Worm (Caenorhabditis elegans) whole organism, late embryonic: ENCODE measurements around the gene C50C3.1.
A peak's percentile ranks its signal among the peaks of the same experiment; 100 is the strongest.

ENCODE experiments used
- C38D4.7 ChIP-seq: fragments of 200-800 bp; sonication (Bioruptor generic); optimal IDR thresholded peaks from 2 replicates; lab custom pipeline; 2018; ENCODE audit warnings: mild to moderate bottlenecking, missing genetic modification characterization, moderate library complexity, missing compliant biosample characterization
- F13H6.1 ChIP-seq: sonication (generic microtip); optimal IDR thresholded peaks from 2 replicates; lab custom pipeline; 2016; ENCODE audit warnings: missing genetic modification characterization, missing compliant biosample characterization
- T23F11.4 ChIP-seq: fragments of 200-800 bp; sonication (Bioruptor generic); optimal IDR thresholded peaks from 2 replicates; lab custom pipeline; 2018; ENCODE audit warnings: mild to moderate bottlenecking, missing genetic modification characterization, missing compliant biosample characterization
- Y22D7AL.16 ChIP-seq: sonication (generic microtip); optimal IDR thresholded peaks from 2 replicates; lab custom pipeline; 2016; ENCODE audit warnings: missing genetic modification characterization, missing compliant biosample characterization
- ahr-1 ChIP-seq: sonication (generic microtip); optimal IDR thresholded peaks from 2 replicates; lab custom pipeline; 2016; ENCODE audit warnings: missing genetic modification characterization, missing compliant biosample characterization
- ceh-18 ChIP-seq: sonication (generic microtip); optimal IDR thresholded peaks from 2 replicates; lab custom pipeline; 2016; ENCODE audit warnings: missing genetic modification characterization, missing compliant biosample characterization
- ceh-2 ChIP-seq: sonication (generic microtip); optimal IDR thresholded peaks from 2 replicates; lab custom pipeline; 2016; ENCODE audit warnings: missing genotype, missing genetic modification characterization, missing compliant biosample characterization
- ceh-24 ChIP-seq: sonication (generic microtip); optimal IDR thresholded peaks from 2 replicates; lab custom pipeline; 2016; ENCODE audit warnings: mild to moderate bottlenecking, missing genetic modification characterization, missing compliant biosample characterization
- ceh-34 ChIP-seq: sonication (generic microtip); optimal IDR thresholded peaks from 2 replicates; lab custom pipeline; 2016; ENCODE audit warnings: mild to moderate bottlenecking, missing genetic modification characterization, missing compliant biosample characterization
- ceh-6 ChIP-seq: fragments of 200-800 bp; sonication (Bioruptor generic); optimal IDR thresholded peaks from 2 replicates; lab custom pipeline; 2018; ENCODE audit warnings: mild to moderate bottlenecking, missing genetic modification characterization, missing compliant biosample characterization
- dmd-4 ChIP-seq: sonication (generic microtip); optimal IDR thresholded peaks from 2 replicates; lab custom pipeline; 2016; ENCODE audit warnings: borderline replicate concordance, missing genetic modification characterization, missing compliant biosample characterization
- ets-4 ChIP-seq: sonication (generic microtip); optimal IDR thresholded peaks from 2 replicates; lab custom pipeline; 2016; ENCODE audit warnings: missing genetic modification characterization, missing compliant biosample characterization
- fkh-10 ChIP-seq: fragments of 150-350 bp; optimal IDR thresholded peaks from 2 replicates; lab custom pipeline; 2014; ENCODE audit warnings: missing biosample characterization, missing genetic modification reagents, missing genetic modification characterization
- fkh-6 ChIP-seq: sonication (generic microtip); optimal IDR thresholded peaks from 2 replicates; lab custom pipeline; 2016; ENCODE audit warnings: missing genetic modification characterization, missing compliant biosample characterization
- hlh-15 ChIP-seq: sonication (generic microtip); optimal IDR thresholded peaks from 2 replicates; lab custom pipeline; 2016; ENCODE audit warnings: missing genetic modification characterization, missing compliant biosample characterization
- hlh-30 ChIP-seq: sonication (generic microtip); optimal IDR thresholded peaks from 2 replicates; lab custom pipeline; 2017; ENCODE audit warnings: antibody characterized with exemption, missing genetic modification characterization, missing compliant biosample characterization; ENCODE audit not compliant: insufficient read depth
- hlh-6 ChIP-seq: sonication (generic microtip); optimal IDR thresholded peaks from 2 replicates; lab custom pipeline; 2016; ENCODE audit warnings: missing genotype, missing genetic modification characterization, missing compliant biosample characterization
- madf-2 ChIP-seq: sonication (generic microtip); optimal IDR thresholded peaks from 2 replicates; lab custom pipeline; 2017; ENCODE audit warnings: missing genetic modification characterization, missing compliant biosample characterization
- mec-3 ChIP-seq: sonication (generic microtip); optimal IDR thresholded peaks from 2 replicates; lab custom pipeline; 2016; ENCODE audit warnings: borderline replicate concordance, missing genetic modification characterization, missing compliant biosample characterization
- nfya-1 ChIP-seq: sonication (generic microtip); optimal IDR thresholded peaks from 2 replicates; lab custom pipeline; 2017; ENCODE audit warnings: missing genetic modification characterization, mild to moderate bottlenecking, missing compliant biosample characterization, antibody characterized with exemption, moderate library complexity
- nhr-232 ChIP-seq: sonication (generic microtip); optimal IDR thresholded peaks from 2 replicates; lab custom pipeline; 2016; ENCODE audit warnings: missing genetic modification characterization, missing compliant biosample characterization
- npax-4 ChIP-seq: sonication (generic microtip); optimal IDR thresholded peaks from 2 replicates; lab custom pipeline; 2016; ENCODE audit warnings: missing genetic modification characterization, missing compliant biosample characterization
- pax-1 ChIP-seq: fragments of 150-350 bp; optimal IDR thresholded peaks from 2 replicates; lab custom pipeline; 2014; ENCODE audit warnings: missing biosample characterization, missing genetic modification characterization
- pha-4 ChIP-seq: fragments of 150-350 bp; optimal IDR thresholded peaks from 2 replicates; lab custom pipeline; 2018; ENCODE audit warnings: missing biosample characterization, missing genetic modification reagents, missing genetic modification characterization
- pqm-1 ChIP-seq: sonication (generic microtip); optimal IDR thresholded peaks from 2 replicates; lab custom pipeline; 2016; ENCODE audit warnings: missing genetic modification characterization, missing compliant biosample characterization
- ref-2 ChIP-seq: sonication (generic microtip); optimal IDR thresholded peaks from 2 replicates; lab custom pipeline; 2016; ENCODE audit warnings: missing genetic modification characterization, missing compliant biosample characterization
- rnt-1 ChIP-seq: sonication (generic microtip); optimal IDR thresholded peaks from 2 replicates; lab custom pipeline; 2016; ENCODE audit warnings: missing genetic modification characterization, missing compliant biosample characterization
- sdc-2 ChIP-seq: sonication (generic microtip); optimal IDR thresholded peaks from 2 replicates; lab custom pipeline; 2016; ENCODE audit warnings: missing genotype, missing genetic modification characterization, missing compliant biosample characterization
- sox-2 ChIP-seq: fragments of 200-800 bp; sonication (Bioruptor generic); IDR thresholded peaks from 2 replicates; pipeline ENCODE4 v1.3.6; 2022; ENCODE audit warnings: missing genetic modification reagents, missing genetic modification characterization, missing compliant biosample characterization
- tbx-7 ChIP-seq: sonication (generic microtip); optimal IDR thresholded peaks from 2 replicates; lab custom pipeline; 2016; ENCODE audit warnings: missing genotype, missing genetic modification characterization, missing compliant biosample characterization
- unc-3 ChIP-seq, 2 experiments: fragments of 200-800 bp in 1 of 2; sonication (Bioruptor generic) in 1 of 2; sonication (generic microtip) in 1 of 2; conservative IDR thresholded peaks in 1 of 2; optimal IDR thresholded peaks in 1 of 2; 2 replicates each; pipeline versions ENCODE4 v1.3.6 to Lab custom; 2016 to 2022; ENCODE audit warnings: missing compliant biosample characterization in 2 of 2, missing genetic modification characterization in 2 of 2, missing genetic modification reagents in 1 of 2
- unc-42 ChIP-seq: sonication (generic microtip); optimal IDR thresholded peaks from 2 replicates; lab custom pipeline; 2016; ENCODE audit warnings: missing genotype, missing genetic modification characterization, missing compliant biosample characterization
- unc-55 ChIP-seq: sonication (generic microtip); optimal IDR thresholded peaks from 2 replicates; lab custom pipeline; 2017; ENCODE audit warnings: missing biosample characterization, missing genetic modification reagents, missing genetic modification characterization
- unc-86 ChIP-seq: sonication (generic microtip); optimal IDR thresholded peaks from 2 replicates; lab custom pipeline; 2016; ENCODE audit warnings: missing genetic modification characterization, missing compliant biosample characterization
- zip-5 ChIP-seq: sonication (generic microtip); optimal IDR thresholded peaks from 2 replicates; lab custom pipeline; 2016; ENCODE audit warnings: missing genetic modification characterization, missing compliant biosample characterization
- ztf-16 ChIP-seq: sonication (generic microtip); optimal IDR thresholded peaks from 2 replicates; lab custom pipeline; 2017; ENCODE audit warnings: missing genetic modification characterization, missing compliant biosample characterization

Gene C50C3.1

ce11 chrIII:8164771-8165170 lies 27.0 kb upstream of the C50C3.1 start:
- TF ChIP-seq ets-4 (tag; lab: Kevin White, UChicago), result no peak
- no peak for TF ChIP-seq fkh-6 (tag; lab: Kevin White, UChicago)
- TF ChIP-seq ceh-6 (GFP tag; lab: Kevin White, UChicago), result no peak
- TF ChIP-seq ahr-1 (tag; lab: Kevin White, UChicago), result no peak
- TF ChIP-seq npax-4 (tag; lab: Kevin White, UChicago), result no peak
- no peak for TF ChIP-seq ceh-2
- no peak for TF ChIP-seq pqm-1 (tag; lab: Kevin White, UChicago)
- TF ChIP-seq C38D4.7 (GFP tag; lab: Kevin White, UChicago), result no peak
- no peak for TF ChIP-seq pax-1
- no peak for TF ChIP-seq sdc-2 (tag; lab: Kevin White, UChicago)
- TF ChIP-seq zip-5 (tag; lab: Kevin White, UChicago), result no peak
- no peak for TF ChIP-seq F13H6.1 (tag; lab: Kevin White, UChicago)
- TF ChIP-seq fkh-10 (GFP tag; lab: Kevin White, UChicago), result no peak
- TF ChIP-seq Y22D7AL.16 (tag; lab: Kevin White, UChicago), result no peak
- no peak for TF ChIP-seq ceh-18
- no peak for TF ChIP-seq mec-3
- TF ChIP-seq hlh-30 (tag; lab: Kevin White, UChicago), result no peak
- no peak for TF ChIP-seq ref-2 (tag; lab: Kevin White, UChicago)

ce11 chrIII:8172609-8173133 lies 19.1 kb upstream of the C50C3.1 start:
- TF ChIP-seq unc-42 (no peak), npax-4 (tag; lab: Kevin White, UChicago) (no peak), unc-86 (tag; lab: Kevin White, UChicago) (no peak)

- TF ChIP-seq nfya-1 (peak; percentile 96), dmd-4 (no peak)
Measured at ce11 chrIII:8175263-8175662, 16.5 kb upstream of the C50C3.1 start.

- TF ChIP-seq rnt-1 (no peak), ref-2 (tag; lab: Kevin White, UChicago) (no peak), ceh-34 (no peak), unc-3 (GFP tag; conservative IDR thresholded peaks at IDR 0.05; lab: Robert Waterston, UW) (no peak), unc-3 (tag; optimal IDR thresholded peaks at IDR 0.05; lab: Kevin White, UChicago) (no peak), pha-4 (tag; lab: Kevin White, UChicago) (no peak), tbx-7 (no peak), unc-86 (tag; lab: Kevin White, UChicago) (no peak)
Measured at ce11 chrIII:8176265-8176664, 15.5 kb upstream of the C50C3.1 start, which contains the start of gene C50C3.12. Gene C50C3.12, plus strand, starts transcription at chrIII:8176565.

- no peak for TF ChIP-seq hlh-6 (tag; lab: Kevin White, UChicago)
Measured at ce11 chrIII:8178924-8179323, 12.9 kb upstream of the C50C3.1 start, which contains the start of gene C50C3.5. Gene C50C3.5, plus strand, starts transcription at chrIII:8179224.

ce11 chrIII:8181581-8181980 lies 10.2 kb upstream of the C50C3.1 start, which contains the start of gene spc-2:
Gene spc-2, plus strand, starts transcription at chrIII:8181881.
- TF ChIP-seq ztf-16 (no peak), nhr-232 (tag; lab: Kevin White, UChicago) (no peak), T23F11.4 (GFP tag; lab: Kevin White, UChicago) (no peak), pax-1 (no peak), sox-2 (GFP tag; lab: Robert Waterston, UW) (no peak), unc-55 (GFP tag; lab: Kevin White, UChicago) (no peak), sdc-2 (tag; lab: Kevin White, UChicago) (no peak), fkh-6 (tag; lab: Kevin White, UChicago) (no peak), madf-2 (tag; lab: Kevin White, UChicago) (no peak), hlh-15 (tag; lab: Kevin White, UChicago) (no peak), rnt-1 (no peak), ceh-24 (tag; lab: Kevin White, UChicago) (no peak)
- TF ChIP-seq, all 69 proteins: peak for 0
